Worm (Caenorhabditis elegans) whole organism, L3 larva: ENCODE measurements around the gene C49F8.1.
A peak's percentile ranks its signal among the peaks of the same experiment; 100 is the strongest.

Source experiments
- R02D3.7 ChIP-seq: fragments of 150-350 bp; optimal IDR thresholded peaks from 2 replicates; lab custom pipeline; 2014; ENCODE audit warnings: missing biosample characterization, missing genetic modification characterization
- ZK546.5 ChIP-seq: sonication (generic microtip); optimal IDR thresholded peaks from 2 replicates; lab custom pipeline; 2017; ENCODE audit warnings: missing biosample characterization, missing genetic modification characterization
- aly-2 ChIP-seq: fragments of 150-350 bp; optimal IDR thresholded peaks from 2 replicates; lab custom pipeline; 2014; ENCODE audit warnings: missing biosample characterization, missing genetic modification characterization
- ama-1 ChIP-seq: fragments of 150-350 bp; optimal IDR thresholded peaks from 2 replicates; lab custom pipeline; 2018
- ceh-16 ChIP-seq: sonication (generic microtip); optimal IDR thresholded peaks from 2 replicates; lab custom pipeline; 2017; ENCODE audit warnings: missing biosample characterization, missing genetic modification characterization
- ceh-28 ChIP-seq: fragments of 150-350 bp; optimal IDR thresholded peaks from 2 replicates; lab custom pipeline; 2014; ENCODE audit warnings: missing biosample characterization, missing genetic modification reagents, missing genetic modification characterization
- ceh-82 ChIP-seq: fragments of 150-350 bp; optimal IDR thresholded peaks from 2 replicates; lab custom pipeline; 2014; ENCODE audit warnings: missing biosample characterization, missing genetic modification characterization
- ceh-9 ChIP-seq: sonication (generic microtip); optimal IDR thresholded peaks from 2 replicates; lab custom pipeline; 2018; ENCODE audit warnings: missing biosample characterization, missing genetic modification characterization
- daf-12 ChIP-seq: fragments of 150-350 bp; optimal IDR thresholded peaks from 2 replicates; lab custom pipeline; 2014; ENCODE audit warnings: missing biosample characterization, missing genetic modification reagents, missing genetic modification characterization
- egl-27 ChIP-seq: sonication (generic microtip); optimal IDR thresholded peaks from 4 replicates; lab custom pipeline; 2017; ENCODE audit warnings: missing biosample characterization, missing genetic modification reagents, missing genetic modification characterization
- egl-5 ChIP-seq: fragments of 150-350 bp; optimal IDR thresholded peaks from 2 replicates; lab custom pipeline; 2017; ENCODE audit warnings: missing biosample characterization, missing genetic modification reagents, missing genetic modification characterization, inconsistent platforms
- elt-1 ChIP-seq: fragments of 150-350 bp; optimal IDR thresholded peaks from 2 replicates; lab custom pipeline; 2014; ENCODE audit warnings: missing biosample characterization, missing genetic modification characterization
- elt-2 ChIP-seq: sonication (generic microtip); optimal IDR thresholded peaks from 2 replicates; lab custom pipeline; 2016; ENCODE audit warnings: missing genetic modification reagents, mild to moderate bottlenecking, missing genetic modification characterization, missing compliant biosample characterization
- elt-3 ChIP-seq, 3 experiments: fragments of 150-350 bp in 1 of 3; sonication (generic microtip) in 2 of 3; optimal IDR thresholded peaks; 2 replicates in 2 of 3; 4 replicates in 1 of 3; lab custom pipeline; 2014 to 2017; ENCODE audit warnings: missing biosample characterization in 3 of 3, missing genetic modification characterization in 3 of 3
- eor-1 ChIP-seq, 2 experiments: fragments of 150-350 bp; optimal IDR thresholded peaks; 2 replicates each; lab custom pipeline; 2014 to 2018; ENCODE audit warnings: missing biosample characterization in 2 of 2, missing genetic modification characterization in 2 of 2
- fkh-10 ChIP-seq: sonication (generic microtip); optimal IDR thresholded peaks from 2 replicates; lab custom pipeline; 2017; ENCODE audit warnings: missing biosample characterization, missing genetic modification reagents, missing genetic modification characterization
- fos-1 ChIP-seq: fragments of 150-350 bp; optimal IDR thresholded peaks from 2 replicates; lab custom pipeline; 2014; ENCODE audit warnings: missing biosample characterization, missing genetic modification characterization
- hmg-11 ChIP-seq: sonication (generic microtip); optimal IDR thresholded peaks from 2 replicates; lab custom pipeline; 2016; ENCODE audit warnings: missing genetic modification characterization, missing compliant biosample characterization
- jun-1 ChIP-seq: fragments of 150-350 bp; optimal IDR thresholded peaks from 2 replicates; lab custom pipeline; 2014; ENCODE audit warnings: missing biosample characterization, missing genetic modification reagents, missing genetic modification characterization
- lin-15B ChIP-seq: fragments of 150-350 bp; optimal IDR thresholded peaks from 2 replicates; lab custom pipeline; 2014; ENCODE audit warnings: missing biosample characterization, missing genetic modification characterization
- lin-39 ChIP-seq: fragments of 150-350 bp; optimal IDR thresholded peaks from 2 replicates; lab custom pipeline; 2018; ENCODE audit warnings: missing biosample characterization, missing genetic modification reagents, missing genetic modification characterization
- lsy-12 ChIP-seq: sonication (generic microtip); optimal IDR thresholded peaks from 2 replicates; lab custom pipeline; 2016; ENCODE audit warnings: mild to moderate bottlenecking, missing genetic modification characterization, missing compliant biosample characterization
- mdl-1 ChIP-seq: fragments of 150-350 bp; optimal IDR thresholded peaks from 2 replicates; lab custom pipeline; 2014; ENCODE audit warnings: missing biosample characterization, missing genetic modification characterization
- mml-1 ChIP-seq: fragments of 150-350 bp; sonication (generic microtip); optimal IDR thresholded peaks from 3 replicates; lab custom pipeline; 2014; ENCODE audit warnings: missing biosample characterization, missing genetic modification characterization
- nfya-1 ChIP-seq: sonication (generic microtip); optimal IDR thresholded peaks from 2 replicates; lab custom pipeline; 2017; ENCODE audit warnings: missing genetic modification characterization, mild to moderate bottlenecking, missing compliant biosample characterization, antibody characterized with exemption, moderate library complexity; ENCODE audit not compliant: insufficient read depth
- nhr-11 ChIP-seq: fragments of 150-350 bp; optimal IDR thresholded peaks from 2 replicates; lab custom pipeline; 2014; ENCODE audit warnings: missing biosample characterization, missing genetic modification characterization
- nhr-12 ChIP-seq: fragments of 150-350 bp; optimal IDR thresholded peaks from 2 replicates; lab custom pipeline; 2014; ENCODE audit warnings: missing biosample characterization, missing genetic modification characterization
- nhr-23 ChIP-seq: fragments of 150-350 bp; optimal IDR thresholded peaks from 2 replicates; lab custom pipeline; 2014; ENCODE audit warnings: missing biosample characterization, missing genetic modification reagents, missing genetic modification characterization
- nhr-237 ChIP-seq: fragments of 150-350 bp; optimal IDR thresholded peaks from 2 replicates; lab custom pipeline; 2014; ENCODE audit warnings: missing biosample characterization, missing genetic modification characterization
- nhr-25 ChIP-seq: sonication (generic microtip); optimal IDR thresholded peaks from 2 replicates; lab custom pipeline; 2017; ENCODE audit warnings: missing biosample characterization, missing genetic modification characterization
- nhr-28 ChIP-seq: fragments of 150-350 bp; optimal IDR thresholded peaks from 2 replicates; lab custom pipeline; 2014; ENCODE audit warnings: missing biosample characterization, missing genetic modification characterization
- nhr-43 ChIP-seq: sonication (generic microtip); optimal IDR thresholded peaks from 2 replicates; lab custom pipeline; 2016; ENCODE audit warnings: mild to moderate bottlenecking, missing genetic modification characterization, missing compliant biosample characterization; ENCODE audit not compliant: poor library complexity, severe bottlenecking
- nhr-67 ChIP-seq: fragments of 150-350 bp; optimal IDR thresholded peaks from 2 replicates; lab custom pipeline; 2014; ENCODE audit warnings: missing biosample characterization, missing genetic modification characterization
- nhr-76 ChIP-seq: fragments of 150-350 bp; sonication (generic microtip); optimal IDR thresholded peaks from 5 replicates; lab custom pipeline; 2014; ENCODE audit warnings: missing biosample characterization, missing genetic modification characterization
- nhr-77 ChIP-seq: fragments of 150-350 bp; optimal IDR thresholded peaks from 2 replicates; lab custom pipeline; 2014; ENCODE audit warnings: missing biosample characterization, missing genetic modification characterization
- pha-4 ChIP-seq: fragments of 150-350 bp; optimal IDR thresholded peaks from 2 replicates; lab custom pipeline; 2014; ENCODE audit warnings: missing biosample characterization, missing genetic modification reagents, missing genetic modification characterization
- pqm-1 ChIP-seq: fragments of 150-350 bp; optimal IDR thresholded peaks from 2 replicates; lab custom pipeline; 2017; ENCODE audit warnings: missing biosample characterization, missing genetic modification characterization, inconsistent platforms
- sea-2 ChIP-seq: fragments of 150-350 bp; sonication (generic microtip); optimal IDR thresholded peaks from 4 replicates; lab custom pipeline; 2014; ENCODE audit warnings: missing biosample characterization, missing genetic modification reagents, missing genetic modification characterization
- skn-1 ChIP-seq: fragments of 150-350 bp; optimal IDR thresholded peaks from 2 replicates; lab custom pipeline; 2014; ENCODE audit warnings: missing biosample characterization, missing genetic modification characterization
- snpc-4 ChIP-seq: fragments of 150-350 bp; optimal IDR thresholded peaks from 2 replicates; lab custom pipeline; 2014; ENCODE audit warnings: missing biosample characterization, missing genetic modification characterization
- tbx-2 ChIP-seq: sonication (generic microtip); optimal IDR thresholded peaks from 2 replicates; lab custom pipeline; 2016; ENCODE audit warnings: mild to moderate bottlenecking, missing genetic modification characterization, missing compliant biosample characterization
- unc-39 ChIP-seq: sonication (generic microtip); optimal IDR thresholded peaks from 4 replicates; lab custom pipeline; 2017; ENCODE audit warnings: missing biosample characterization, missing genetic modification characterization
- unc-62 ChIP-seq: fragments of 150-350 bp; sonication (generic microtip); optimal IDR thresholded peaks from 4 replicates; lab custom pipeline; 2014; ENCODE audit warnings: missing biosample characterization, missing genetic modification reagents, missing genetic modification characterization
- zag-1 ChIP-seq: fragments of 150-350 bp; optimal IDR thresholded peaks from 2 replicates; lab custom pipeline; 2014; ENCODE audit warnings: missing biosample characterization, missing genetic modification characterization
- ztf-11 ChIP-seq: fragments of 150-350 bp; optimal IDR thresholded peaks from 2 replicates; lab custom pipeline; 2014; ENCODE audit warnings: missing biosample characterization, missing genetic modification characterization
- ztf-4 ChIP-seq: fragments of 150-350 bp; optimal IDR thresholded peaks from 2 replicates; lab custom pipeline; 2014; ENCODE audit warnings: missing biosample characterization, missing genetic modification characterization

C49F8.1 gene

DNA sequence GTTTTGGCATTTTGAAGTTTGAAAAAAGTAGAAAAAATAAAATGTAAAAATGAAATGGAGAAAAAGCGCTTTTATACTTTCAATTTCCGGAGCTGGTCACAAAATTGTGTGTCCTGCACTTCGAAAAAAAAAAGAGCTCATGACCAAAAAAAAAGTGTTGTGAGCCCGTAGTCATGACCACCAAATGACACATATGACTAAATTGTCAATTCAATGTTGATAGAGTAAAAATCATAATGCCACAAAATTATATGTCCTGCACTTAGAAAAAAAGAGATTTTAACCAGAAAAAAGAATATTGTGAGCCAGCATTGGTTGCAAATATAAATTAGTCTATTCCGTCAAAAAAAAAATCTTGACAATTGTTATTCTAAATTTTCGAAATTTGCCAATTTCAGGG lies 34.4 kb upstream of the C49F8.1 start, which contains the start of gene F02C12.2:
Gene F02C12.2 (minus strand): TSS at position 101 of the 400 bp plus-strand sequence.
- TF ChIP-seq ztf-4 (tag; lab: Kevin White, UChicago): no peak
- no peak for TF ChIP-seq hmg-11
- no peak for TF ChIP-seq skn-1 (tag; lab: Kevin White, UChicago)
- no peak for TF ChIP-seq lsy-12
- no peak for TF ChIP-seq elt-1 (tag; lab: Kevin White, UChicago)
- no peak for TF ChIP-seq ceh-28
- TF ChIP-seq nhr-25: no peak
- TF ChIP-seq jun-1 (tag; lab: Kevin White, UChicago): no peak
- TF ChIP-seq elt-3 (tag; optimal IDR thresholded peaks at IDR 0.05; lab: Kevin White, UChicago): no peak
- TF ChIP-seq ceh-9: no peak
- TF ChIP-seq fos-1: no peak
- TF ChIP-seq zag-1 (tag; lab: Kevin White, UChicago): no peak
- TF ChIP-seq unc-62 (GFP tag; lab: Kevin White, UChicago): no peak
- TF ChIP-seq mdl-1 (tag; lab: Kevin White, UChicago): no peak
- no peak for TF ChIP-seq nhr-11
- no peak for TF ChIP-seq nfya-1 (tag; lab: Kevin White, UChicago)
- no peak for TF ChIP-seq elt-2

DNA sequence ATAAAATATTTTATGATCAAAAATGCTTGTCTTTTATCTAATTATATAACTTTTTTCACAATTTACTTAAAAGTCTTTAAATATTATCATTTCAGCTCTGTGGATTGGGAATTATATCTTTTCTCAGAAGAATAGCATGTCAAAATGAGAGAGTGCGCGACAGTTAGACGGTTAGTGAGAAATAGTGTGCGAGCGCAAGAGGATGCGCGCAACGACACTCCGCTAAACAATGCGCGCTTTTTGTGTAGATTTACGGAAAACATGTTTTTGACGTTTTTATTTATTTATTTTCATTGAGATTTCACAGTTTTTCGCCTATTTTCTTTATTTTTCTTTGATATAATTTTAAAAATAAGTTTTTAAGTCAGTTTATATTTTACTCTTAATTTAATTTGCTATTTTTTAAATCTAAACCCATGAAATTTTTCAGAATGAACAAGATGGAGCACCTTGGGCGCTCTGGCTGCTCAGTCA lies 31.8 kb upstream of the C49F8.1 start, which contains the start of gene F02C12.3:
Gene F02C12.3 (plus strand): TSS at position 424 of the 474 bp plus-strand sequence.
- TF ChIP-seq tbx-2 (tag; lab: Kevin White, UChicago) (peak; percentile 65), unc-62 (GFP tag; lab: Kevin White, UChicago) (no peak), pha-4 (tag; lab: Kevin White, UChicago) (peak; percentile 90), nhr-11 (no peak), pqm-1 (tag; lab: Kevin White, UChicago) (peak; percentile 36), hmg-11 (peak; percentile 74), unc-39 (no peak), nhr-77 (tag; lab: Kevin White, UChicago) (no peak), ZK546.5 (tag; lab: Kevin White, UChicago) (no peak), fos-1 (no peak), eor-1 (tag; optimal IDR thresholded peaks at IDR 0.05; lab: Kevin White, UChicago) (no peak), egl-5 (tag; lab: Kevin White, UChicago) (peak; percentile 46), ceh-82 (peak; percentile 41), daf-12 (no peak), zag-1 (tag; lab: Kevin White, UChicago) (no peak), ztf-4 (tag; lab: Kevin White, UChicago) (no peak), snpc-4 (tag; lab: Kevin White, UChicago) (peak; percentile 47), ceh-16 (tag; lab: Kevin White, UChicago) (no peak), elt-1 (tag; lab: Kevin White, UChicago) (peak; percentile 13), ztf-11 (no peak), jun-1 (tag; lab: Kevin White, UChicago) (peak; percentile 49), sea-2 (GFP tag; lab: Kevin White, UChicago) (no peak), nhr-23 (tag; lab: Kevin White, UChicago) (peak; percentile 88), fkh-10 (GFP tag; lab: Kevin White, UChicago) (peak; percentile 39), ceh-9 (no peak), nhr-76 (tag; lab: Kevin White, UChicago) (no peak), nhr-25 (peak; percentile 84), egl-27 (tag; lab: Kevin White, UChicago) (no peak), lin-39 (tag; lab: Kevin White, UChicago) (peak; percentile 41), nhr-237 (tag; lab: Kevin White, UChicago) (no peak), mml-1 (tag; lab: Kevin White, UChicago) (no peak), elt-3 (tag; optimal IDR thresholded peaks at IDR 0.05; lab: Kevin White, UChicago) (no peak), lin-15B (peak; percentile 91), ama-1 (lab: Kevin White, UChicago) (no peak), nhr-28 (tag; lab: Kevin White, UChicago) (no peak), nhr-43 (tag; lab: Kevin White, UChicago) (peak; percentile 64), aly-2 (tag; lab: Kevin White, UChicago) (no peak), skn-1 (tag; lab: Kevin White, UChicago) (peak; percentile 66), lsy-12 (no peak), elt-2 (peak; percentile 37), nhr-12 (tag; lab: Kevin White, UChicago) (no peak), R02D3.7 (tag; lab: Kevin White, UChicago) (peak; percentile 97), nfya-1 (tag; lab: Kevin White, UChicago) (peak; percentile 87), mdl-1 (tag; lab: Kevin White, UChicago) (no peak), ceh-28 (peak; percentile 46), nhr-67 (tag; lab: Kevin White, UChicago) (no peak)
